Worm (Caenorhabditis elegans) whole organism, L2 larva: ENCODE measurements around the gene Y82E9BR.6.

ENCODE experiments used
- aly-2 ChIP-seq: fragments of 150-350 bp; optimal IDR thresholded peaks from 2 replicates; lab custom pipeline; 2014; ENCODE audit warnings: missing biosample characterization, missing genetic modification characterization
- ama-1 ChIP-seq: fragments of 150-350 bp; optimal IDR thresholded peaks from 2 replicates; lab custom pipeline; 2018; ENCODE audit warnings: inconsistent platforms
- elt-3 ChIP-seq: sonication (generic microtip); optimal IDR thresholded peaks from 2 replicates; lab custom pipeline; 2017; ENCODE audit warnings: missing biosample characterization, missing genetic modification characterization
- lin-11 ChIP-seq: fragments of 150-350 bp; sonication (generic microtip); optimal IDR thresholded peaks from 2 replicates; lab custom pipeline; 2014; ENCODE audit warnings: missing biosample characterization, missing genetic modification characterization, inconsistent platforms, mixed read lengths
- nhr-237 ChIP-seq: fragments of 150-350 bp; optimal IDR thresholded peaks from 2 replicates; lab custom pipeline; 2014; ENCODE audit warnings: missing biosample characterization, missing genetic modification characterization
- nhr-25 ChIP-seq: fragments of 150-350 bp; sonication (generic microtip); optimal IDR thresholded peaks from 3 replicates; lab custom pipeline; 2014; ENCODE audit warnings: missing biosample characterization, missing genetic modification characterization
- nhr-77 ChIP-seq: fragments of 150-350 bp; optimal IDR thresholded peaks from 2 replicates; lab custom pipeline; 2014; ENCODE audit warnings: missing biosample characterization, missing genetic modification characterization
- skn-1 ChIP-seq: sonication (generic microtip); optimal IDR thresholded peaks from 2 replicates; lab custom pipeline; 2017; ENCODE audit warnings: missing biosample characterization, missing genetic modification characterization
- sma-9 ChIP-seq, 2 experiments: fragments of 150-350 bp in 1 of 2; sonication (generic microtip) in 1 of 2; optimal IDR thresholded peaks; 2 replicates each; lab custom pipeline; 2014 to 2016; ENCODE audit warnings: missing genetic modification characterization in 2 of 2, mild to moderate bottlenecking in 1 of 2, missing biosample characterization in 1 of 2, missing compliant biosample characterization in 1 of 2, missing genetic modification reagents in 1 of 2, moderate library complexity in 1 of 2
- unc-39 ChIP-seq: fragments of 150-350 bp; optimal IDR thresholded peaks from 2 replicates; lab custom pipeline; 2014; ENCODE audit warnings: missing biosample characterization, missing genetic modification characterization
- zag-1 ChIP-seq: fragments of 150-350 bp; optimal IDR thresholded peaks from 2 replicates; lab custom pipeline; 2014; ENCODE audit warnings: missing biosample characterization, missing genetic modification characterization

ce11 chrIII:1413890-1414613 lies 33.0 kb downstream of the Y82E9BR.6 start, which contains the start of gene Y82E9BR.14:
- no peak for TF ChIP-seq nhr-77 (tag; lab: Kevin White, UChicago)
- no peak for TF ChIP-seq nhr-25 (tag; lab: Kevin White, UChicago)
- no peak for TF ChIP-seq ama-1
- no peak for TF ChIP-seq lin-11 (tag; lab: Kevin White, UChicago)
- no peak for TF ChIP-seq skn-1 (tag; lab: Kevin White, UChicago)
- no peak for TF ChIP-seq aly-2 (tag; lab: Kevin White, UChicago)
- TF ChIP-seq nhr-237 (tag; lab: Kevin White, UChicago), result no peak
- no peak for TF ChIP-seq zag-1 (tag; lab: Kevin White, UChicago)
- no peak for TF ChIP-seq sma-9 (GFP tag; optimal IDR thresholded peaks at IDR 0.05; lab: Kevin White, UChicago)
- no peak for TF ChIP-seq sma-9 (tag; optimal IDR thresholded peaks at IDR 0.05; lab: Kevin White, UChicago)
- TF ChIP-seq unc-39 (tag; lab: Kevin White, UChicago), result no peak
- TF ChIP-seq elt-3 (tag; lab: Kevin White, UChicago), result no peak
